Worm (Caenorhabditis elegans) whole organism, mixed stage, embryonic: ENCODE measurements around the gene C05D12.5.

Experiments used
- nhr-12 ChIP-seq: fragments of 150-350 bp; optimal IDR thresholded peaks from 2 replicates; lab custom pipeline; 2014; ENCODE audit warnings: missing biosample characterization, missing genetic modification characterization
- nhr-237 ChIP-seq: fragments of 150-350 bp; optimal IDR thresholded peaks from 2 replicates; lab custom pipeline; 2014; ENCODE audit warnings: missing biosample characterization, missing genetic modification characterization
- snpc-4 ChIP-seq: fragments of 150-350 bp; optimal IDR thresholded peaks from 2 replicates; lab custom pipeline; 2014; ENCODE audit warnings: missing biosample characterization, missing genetic modification characterization
- sptf-1 ChIP-seq: sonication (generic microtip); optimal IDR thresholded peaks from 2 replicates; lab custom pipeline; 2017; ENCODE audit warnings: mild to moderate bottlenecking, missing genetic modification characterization, moderate library complexity, missing compliant biosample characterization
- unc-62 ChIP-seq: fragments of 150-350 bp; optimal IDR thresholded peaks from 2 replicates; lab custom pipeline; 2014; ENCODE audit warnings: missing biosample characterization, missing genetic modification reagents, missing genetic modification characterization

DNA sequence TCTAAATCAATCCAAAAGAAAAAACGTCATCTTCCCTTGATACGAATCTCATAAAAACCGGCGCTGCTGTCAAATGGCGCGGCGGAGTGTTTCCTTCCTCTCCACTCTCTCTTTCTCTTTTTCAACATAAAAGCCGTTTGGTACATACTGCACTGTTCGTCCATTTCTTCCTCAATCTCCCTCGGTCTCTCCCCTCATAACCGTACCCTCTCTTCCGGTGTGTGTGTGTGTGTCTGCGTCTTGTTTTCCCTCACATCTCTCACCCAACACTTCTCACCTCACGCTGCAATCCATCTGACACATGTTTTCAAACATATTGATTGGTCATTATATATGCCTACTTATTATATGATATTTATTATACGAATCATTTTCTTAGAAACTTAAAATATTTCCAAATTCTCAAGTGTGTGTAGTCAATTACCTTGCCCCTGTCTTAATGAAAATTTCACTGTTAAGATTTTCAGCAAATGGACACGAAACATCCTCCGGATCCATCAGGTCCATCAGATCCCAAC lies 30.4 kb downstream of the C05D12.5 start, which contains the start of the genes aars-1 and rga-1:
- TF ChIP-seq nhr-237 (tag; lab: Kevin White, UChicago) = no peak
- peak; percentile 20 for TF ChIP-seq unc-62 (GFP tag; lab: Kevin White, UChicago)
- TF ChIP-seq snpc-4 = no peak
- TF ChIP-seq sptf-1 (tag; lab: Kevin White, UChicago) = no peak
- TF ChIP-seq nhr-12 (tag; lab: Kevin White, UChicago) = no peak
